Fruit fly (Drosophila melanogaster) whole organism, embryonic: ENCODE results near the gene CG11164.

Experiments used
- Aef1 ChIP-seq: fragments of 200-800 bp; sonication (Bioruptor generic); IDR thresholded peaks from 3 replicates; pipeline ENCODE4 v1.3.6; 2022; ENCODE audit warnings: missing biosample characterization, missing genetic modification characterization
- B-H2 ChIP-seq: fragments of 200-800 bp; sonication (Bioruptor generic); optimal IDR thresholded peaks from 2 replicates; lab custom pipeline; 2018; ENCODE audit warnings: missing biosample characterization, mild to moderate bottlenecking, missing genetic modification characterization
- BEAF-32 ChIP-seq: fragments of 200-800 bp; sonication (Bioruptor generic); optimal IDR thresholded peaks from 3 replicates; lab custom pipeline; 2017; ENCODE audit warnings: missing biosample characterization, missing genetic modification characterization, mild to moderate bottlenecking, moderate library complexity, missing genetic modification reagents
- CG10321 ChIP-seq: fragments of 200-800 bp; sonication (Bioruptor generic); IDR thresholded peaks from 2 replicates; pipeline ENCODE4 v1.3.6; 2022; ENCODE audit warnings: missing biosample characterization, missing genetic modification characterization
- CG13287 ChIP-seq: fragments of 200-800 bp; sonication (Bioruptor generic); IDR thresholded peaks from 2 replicates; pipeline ENCODE4 v1.3.6; 2022; ENCODE audit warnings: missing biosample characterization, missing genetic modification characterization; ENCODE audit not compliant: partially characterized antibody
- CG13296 ChIP-seq: fragments of 200-800 bp; sonication (Bioruptor generic); optimal IDR thresholded peaks from 3 replicates; lab custom pipeline; 2018; ENCODE audit warnings: missing biosample characterization, mild to moderate bottlenecking, missing genetic modification characterization
- CG16779 ChIP-seq: fragments of 200-800 bp; sonication (Bioruptor generic); IDR thresholded peaks from 2 replicates; pipeline ENCODE4 v1.3.6; 2022; ENCODE audit warnings: missing biosample characterization, missing genetic modification characterization
- CG2129 ChIP-seq: fragments of 200-800 bp; sonication (Bioruptor generic); IDR thresholded peaks from 2 replicates; pipeline ENCODE4 v1.3.6; 2022; ENCODE audit warnings: missing biosample characterization, missing genetic modification characterization; ENCODE audit not compliant: partially characterized antibody
- CG2678 ChIP-seq: fragments of 200-800 bp; sonication (Bioruptor generic); optimal IDR thresholded peaks from 3 replicates; lab custom pipeline; 2019; ENCODE audit warnings: missing biosample characterization, mild to moderate bottlenecking, missing genetic modification characterization, moderate library complexity
- CG30403 ChIP-seq: fragments of 200-800 bp; sonication (Bioruptor generic); optimal IDR thresholded peaks from 3 replicates; lab custom pipeline; 2016; ENCODE audit warnings: missing biosample characterization, missing genetic modification characterization
- CG31441 ChIP-seq: fragments of 200-800 bp; sonication (Bioruptor generic); IDR thresholded peaks from 2 replicates; pipeline ENCODE4 v1.3.6; 2022; ENCODE audit warnings: missing biosample characterization, missing genetic modification characterization
- CG33213 ChIP-seq: fragments of 200-800 bp; sonication (Bioruptor generic); optimal IDR thresholded peaks from 3 replicates; lab custom pipeline; 2016; ENCODE audit warnings: missing biosample characterization, missing genetic modification characterization
- CG34376 ChIP-seq: fragments of 200-800 bp; sonication (Bioruptor generic); optimal IDR thresholded peaks from 2 replicates; lab custom pipeline; 2018; ENCODE audit warnings: missing biosample characterization, mild to moderate bottlenecking, missing genetic modification characterization
- CG8290 ChIP-seq, 3 experiments: fragments of 200-800 bp; sonication (Bioruptor generic); optimal IDR thresholded peaks; 2 replicates each; lab custom pipeline; 2016 to 2019; ENCODE audit warnings: missing biosample characterization in 3 of 3, missing genetic modification characterization in 3 of 3, mild to moderate bottlenecking in 2 of 3, moderate library complexity in 1 of 3
- CG9797 ChIP-seq: fragments of 200-800 bp; sonication (Bioruptor generic); optimal IDR thresholded peaks from 3 replicates; lab custom pipeline; 2018; ENCODE audit warnings: missing biosample characterization, mild to moderate bottlenecking, missing genetic modification characterization
- D19A ChIP-seq: fragments of 200-800 bp; optimal IDR thresholded peaks from 3 replicates; lab custom pipeline; 2019; ENCODE audit warnings: missing biosample characterization, mild to moderate bottlenecking, missing genetic modification characterization, moderate library complexity
- Dbx ChIP-seq: fragments of 200-800 bp; sonication (Bioruptor generic); IDR thresholded peaks from 3 replicates; pipeline ENCODE4 v1.3.6; 2022; ENCODE audit warnings: missing biosample characterization, missing genetic modification characterization
- Deaf1 ChIP-seq: fragments of 200-800 bp; optimal IDR thresholded peaks from 3 replicates; lab custom pipeline; 2019; ENCODE audit warnings: missing biosample characterization, mild to moderate bottlenecking, missing genetic modification characterization, moderate library complexity
- Ets65A ChIP-seq: fragments of 200-800 bp; sonication (Bioruptor generic); peaks from one replicate; lab custom pipeline; 2016; ENCODE audit warnings: missing biosample characterization, missing genetic modification characterization
- MBD-R2 ChIP-seq: fragments of 200-800 bp; sonication (Bioruptor generic); IDR thresholded peaks from 2 replicates; pipeline ENCODE4 v1.3.6; 2022; ENCODE audit warnings: missing biosample characterization, missing genetic modification characterization
- Mad ChIP-seq: fragments of 200-800 bp; sonication (Bioruptor generic); optimal IDR thresholded peaks from 2 replicates; lab custom pipeline; 2016; ENCODE audit warnings: missing biosample characterization, missing genetic modification characterization
- Med ChIP-seq: fragments of 200-800 bp; sonication (Bioruptor generic); peaks from one replicate; lab custom pipeline; 2016; ENCODE audit warnings: missing biosample characterization, missing genetic modification characterization, mild to moderate bottlenecking, inconsistent platforms, moderate library complexity
- NC2β ChIP-seq: fragments of 200-800 bp; sonication (Bioruptor generic); optimal IDR thresholded peaks from 2 replicates; lab custom pipeline; 2016; ENCODE audit warnings: missing biosample characterization, missing genetic modification characterization
- NK7.1 ChIP-seq: fragments of 200-800 bp; sonication (Bioruptor generic); optimal IDR thresholded peaks from 3 replicates; lab custom pipeline; 2016; ENCODE audit warnings: missing biosample characterization, missing genetic modification characterization
- Nf-YA ChIP-seq: fragments of 200-800 bp; sonication (Bioruptor generic); IDR thresholded peaks from 2 replicates; pipeline ENCODE4 v1.3.6; 2022; ENCODE audit warnings: missing biosample characterization, missing genetic modification characterization
- Optix ChIP-seq: fragments of 200-800 bp; sonication (Bioruptor generic); IDR thresholded peaks from 3 replicates; pipeline ENCODE4 v1.3.6; 2022; ENCODE audit warnings: missing biosample characterization, missing genetic modification characterization
- cato ChIP-seq: fragments of 200-800 bp; sonication (Bioruptor generic); optimal IDR thresholded peaks from 2 replicates; lab custom pipeline; 2016; ENCODE audit warnings: missing biosample characterization, missing genetic modification characterization, borderline replicate concordance
- ci ChIP-seq: fragments of 200-800 bp; sonication (Bioruptor generic); IDR thresholded peaks from 3 replicates; pipeline ENCODE4 v1.3.6; 2022; ENCODE audit warnings: missing biosample characterization, missing genetic modification characterization
- crp ChIP-seq, 2 experiments: fragments of 200-800 bp; sonication (Bioruptor generic); optimal IDR thresholded peaks; 2 replicates in 1 of 2; 3 replicates in 1 of 2; lab custom pipeline; 2017; ENCODE audit warnings: missing biosample characterization in 2 of 2, missing genetic modification characterization in 2 of 2, mild to moderate bottlenecking in 1 of 2, moderate library complexity in 1 of 2
- cwo ChIP-seq: fragments of 200-800 bp; sonication (Bioruptor generic); optimal IDR thresholded peaks from 3 replicates; lab custom pipeline; 2017; ENCODE audit warnings: missing biosample characterization, missing genetic modification characterization, mild to moderate bottlenecking, moderate library complexity, missing genetic modification reagents
- dati ChIP-seq: fragments of 200-800 bp; sonication (Bioruptor generic); IDR thresholded peaks from 2 replicates; pipeline ENCODE4 v1.3.6; 2022; ENCODE audit warnings: missing biosample characterization, missing genetic modification characterization
- exex ChIP-seq: fragments of 200-800 bp; sonication (Bioruptor generic); optimal IDR thresholded peaks from 4 replicates; lab custom pipeline; 2018; ENCODE audit warnings: missing biosample characterization, mild to moderate bottlenecking, missing genetic modification characterization, moderate library complexity
- gem ChIP-seq: fragments of 200-800 bp; sonication (Bioruptor generic); optimal IDR thresholded peaks from 2 replicates; lab custom pipeline; 2019; ENCODE audit warnings: missing biosample characterization, mild to moderate bottlenecking, missing genetic modification characterization, moderate library complexity
- gro ChIP-seq: fragments of 200-800 bp; sonication (Bioruptor generic); optimal IDR thresholded peaks from 2 replicates; lab custom pipeline; 2016; ENCODE audit warnings: missing biosample characterization, missing genetic modification characterization
- hb ChIP-seq: fragments of 200-800 bp; sonication (Bioruptor generic); IDR thresholded peaks from 3 replicates; pipeline ENCODE4 v1.3.6; 2022; ENCODE audit warnings: missing biosample characterization, missing genetic modification characterization; ENCODE audit not compliant: partially characterized antibody
- ken ChIP-seq: fragments of 200-800 bp; sonication (Bioruptor generic); IDR thresholded peaks from 3 replicates; pipeline ENCODE4 v1.3.6; 2022; ENCODE audit warnings: missing biosample characterization, missing genetic modification characterization
- mirr ChIP-seq: fragments of 200-800 bp; sonication (Bioruptor generic); optimal IDR thresholded peaks from 3 replicates; lab custom pipeline; 2018; ENCODE audit warnings: missing biosample characterization, mild to moderate bottlenecking, missing genetic modification characterization
- nmo ChIP-seq: fragments of 200-800 bp; sonication (Bioruptor generic); optimal IDR thresholded peaks from 2 replicates; lab custom pipeline; 2018; ENCODE audit warnings: missing biosample characterization, mild to moderate bottlenecking, missing genetic modification characterization, moderate library complexity
- odd ChIP-seq: fragments of 200-800 bp; sonication (Bioruptor generic); optimal IDR thresholded peaks from 2 replicates; lab custom pipeline; 2017; ENCODE audit warnings: missing biosample characterization, mild to moderate bottlenecking, missing genetic modification characterization
- pfk ChIP-seq: fragments of 200-800 bp; sonication (Bioruptor generic); optimal IDR thresholded peaks from 2 replicates; lab custom pipeline; 2018; ENCODE audit warnings: missing biosample characterization, mild to moderate bottlenecking, missing genetic modification characterization, moderate library complexity
- pita ChIP-seq: fragments of 200-800 bp; sonication (Bioruptor generic); optimal IDR thresholded peaks from 2 replicates; lab custom pipeline; 2017; ENCODE audit warnings: missing biosample characterization, mild to moderate bottlenecking, missing genetic modification characterization
- pzg ChIP-seq: fragments of 200-800 bp; sonication (Bioruptor generic); optimal IDR thresholded peaks from 3 replicates; lab custom pipeline; 2018; ENCODE audit warnings: missing biosample characterization, mild to moderate bottlenecking, missing genetic modification characterization, moderate library complexity
- row ChIP-seq: fragments of 200-800 bp; sonication (Bioruptor generic); IDR thresholded peaks from 3 replicates; pipeline ENCODE4 v1.3.6; 2022; ENCODE audit warnings: missing biosample characterization, missing genetic modification characterization
- sd ChIP-seq: fragments of 200-800 bp; sonication (Bioruptor generic); optimal IDR thresholded peaks from 3 replicates; lab custom pipeline; 2018; ENCODE audit warnings: missing biosample characterization, mild to moderate bottlenecking, missing genetic modification characterization, moderate library complexity
- wor ChIP-seq: fragments of 200-800 bp; sonication (Bioruptor generic); IDR thresholded peaks from 2 replicates; pipeline ENCODE4 v1.3.6; 2022; ENCODE audit warnings: missing biosample characterization, missing genetic modification characterization
- z ChIP-seq: fragments of 200-800 bp; sonication (Bioruptor generic); IDR thresholded peaks from 3 replicates; pipeline ENCODE4 v1.3.6; 2022; ENCODE audit warnings: missing biosample characterization, missing genetic modification characterization
- zfh1 ChIP-seq: fragments of 200-800 bp; sonication (Bioruptor generic); IDR thresholded peaks from 3 replicates; pipeline ENCODE4 v1.3.6; 2022; ENCODE audit warnings: missing biosample characterization, missing genetic modification characterization

CG11164 gene

DNA sequence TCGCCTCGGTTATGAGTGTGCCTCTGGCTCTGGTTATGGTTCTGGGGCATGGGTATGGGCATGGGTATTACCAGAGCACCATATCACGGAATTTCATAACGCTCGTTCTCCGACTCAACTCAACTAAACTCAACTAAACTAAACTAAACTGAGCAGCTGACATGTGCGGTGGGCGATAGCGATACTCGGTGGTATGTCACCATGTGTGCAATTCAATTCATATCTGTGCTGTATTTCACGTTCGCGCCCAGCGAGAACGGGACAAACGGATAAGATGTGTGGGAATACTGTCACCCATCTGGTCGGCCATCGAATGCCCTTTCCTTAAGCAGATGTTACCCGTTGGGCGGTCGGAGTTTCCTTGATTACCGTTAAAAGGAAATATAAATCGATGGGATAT lies 12.4 kb downstream of the CG11164 start, which contains the start of gene CG12177 (continued):
- TF ChIP-seq mirr (GFP tag; lab: Kevin White, UChicago) (peak; percentile 64), CG8290 (GFP tag; optimal IDR thresholded peaks at IDR 0.05; lab: Kevin White, UChicago) (no peak), CG8290 (tag; optimal IDR thresholded peaks at IDR 0.05; lab: Kevin White, UChicago) (peak in 1 of 2 experiments; percentile 41), NK7.1 (GFP tag; lab: Kevin White, UChicago) (no peak), Mad (GFP tag; lab: Kevin White, UChicago) (no peak), BEAF-32 (GFP tag; lab: Kevin White, UChicago) (peak; percentile 9), Med (GFP tag; lab: Kevin White, UChicago) (peak; percentile 71), sd (peak; percentile 57), hb (GFP tag; lab: Robert Waterston, UW) (no peak), Dbx (GFP tag; lab: Robert Waterston, UW) (no peak), Nf-YA (no peak), MBD-R2 (GFP tag; lab: Robert Waterston, UW) (no peak), pzg (GFP tag; lab: Kevin White, UChicago) (peak; percentile 15), ci (GFP tag; lab: Robert Waterston, UW) (no peak), Ets65A (peak; percentile 37), CG30403 (no peak), cato (GFP tag; lab: Kevin White, UChicago) (no peak), B-H2 (no peak), z (GFP tag; lab: Robert Waterston, UW) (peak; percentile 44; the same call in 1 of the 3 replicates), CG2678 (tag; lab: Kevin White, UChicago) (no peak), CG9797 (GFP tag; lab: Kevin White, UChicago) (no peak), cwo (GFP tag; lab: Kevin White, UChicago) (peak; percentile 52), zfh1 (0 out of 3 replicates have a peak, but pooled peaks have one; percentile 6), CG13287 (0 out of 2 replicates have a peak, but pooled peaks have one; percentile 13), D19A (peak; percentile 87), CG34376 (peak; percentile 86), odd (GFP tag; lab: Kevin White, UChicago) (no peak), CG31441 (GFP tag; lab: Robert Waterston, UW) (no peak), row (GFP tag; lab: Robert Waterston, UW) (peak; percentile 61), exex (tag; lab: Kevin White, UChicago) (peak; percentile 54), wor (GFP tag; lab: Robert Waterston, UW) (no peak), crp (GFP tag; optimal IDR thresholded peaks at IDR 0.05; lab: Kevin White, UChicago) (peak in 1 of 2 experiments; percentile 30), CG2129 (GFP tag; lab: Robert Waterston, UW) (no peak), CG13296 (GFP tag; lab: Kevin White, UChicago) (peak; percentile 6), ken (no peak), gem (tag; lab: Kevin White, UChicago) (no peak), pita (no peak), NC2β (no peak), Deaf1 (tag; lab: Kevin White, UChicago) (peak; percentile 32), CG10321 (peak; percentile 60; the same call in 1 of the 2 replicates), CG33213 (GFP tag; lab: Kevin White, UChicago) (no peak), Aef1 (GFP tag; lab: Robert Waterston, UW) (no peak), nmo (GFP tag; lab: Kevin White, UChicago) (no peak), gro (GFP tag; lab: Kevin White, UChicago) (no peak), dati (no peak), CG16779 (no peak), Optix (no peak), pfk (GFP tag; lab: Kevin White, UChicago) (no peak)
